Worm (Caenorhabditis elegans) whole organism, L2 larva: ENCODE data around the gene sri-61.
"Not testable (repeated sequence)": the region's sequence is repeated elsewhere in the genome, so short reads cannot be mapped to it uniquely, and the experiment has no call there.

ENCODE experiments used
- C34F6.9 ChIP-seq: fragments of 150-350 bp; optimal IDR thresholded peaks from 2 replicates; lab custom pipeline; 2014; ENCODE audit warnings: missing biosample characterization, missing genetic modification characterization
- F13H6.1 ChIP-seq: sonication (generic microtip); optimal IDR thresholded peaks from 2 replicates; lab custom pipeline; 2016; ENCODE audit warnings: missing genetic modification characterization, missing compliant biosample characterization
- R02D3.7 ChIP-seq: fragments of 150-350 bp; optimal IDR thresholded peaks from 2 replicates; lab custom pipeline; 2014; ENCODE audit warnings: missing biosample characterization, missing genetic modification characterization
- ZK546.5 ChIP-seq: sonication (generic microtip); optimal IDR thresholded peaks from 2 replicates; lab custom pipeline; 2017; ENCODE audit warnings: missing biosample characterization, missing genetic modification characterization
- alr-1 ChIP-seq: fragments of 150-350 bp; optimal IDR thresholded peaks from 2 replicates; lab custom pipeline; 2014; ENCODE audit warnings: missing biosample characterization, missing genetic modification characterization
- blmp-1 ChIP-seq: sonication (generic microtip); optimal IDR thresholded peaks from 2 replicates; lab custom pipeline; 2017; ENCODE audit warnings: missing genetic modification characterization, mild to moderate bottlenecking, missing compliant biosample characterization, antibody characterized with exemption, moderate library complexity; ENCODE audit not compliant: insufficient read depth
- ceh-82 ChIP-seq: fragments of 150-350 bp; optimal IDR thresholded peaks from 2 replicates; lab custom pipeline; 2014; ENCODE audit warnings: missing biosample characterization, missing genetic modification characterization
- egl-27 ChIP-seq: sonication (generic microtip); optimal IDR thresholded peaks from 3 replicates; lab custom pipeline; 2017; ENCODE audit warnings: missing biosample characterization, missing genetic modification reagents, missing genetic modification characterization
- elt-1 ChIP-seq: fragments of 150-350 bp; optimal IDR thresholded peaks from 2 replicates; lab custom pipeline; 2014; ENCODE audit warnings: missing biosample characterization, missing genetic modification characterization
- elt-3 ChIP-seq: sonication (generic microtip); optimal IDR thresholded peaks from 2 replicates; lab custom pipeline; 2017; ENCODE audit warnings: missing biosample characterization, missing genetic modification characterization
- fos-1 ChIP-seq: fragments of 150-350 bp; optimal IDR thresholded peaks from 2 replicates; lab custom pipeline; 2014; ENCODE audit warnings: missing biosample characterization, missing genetic modification characterization
- gmeb-1 ChIP-seq: fragments of 150-350 bp; optimal IDR thresholded peaks from 2 replicates; lab custom pipeline; 2014; ENCODE audit warnings: missing biosample characterization, missing genetic modification characterization
- lin-11 ChIP-seq: fragments of 150-350 bp; sonication (generic microtip); optimal IDR thresholded peaks from 2 replicates; lab custom pipeline; 2014; ENCODE audit warnings: missing biosample characterization, missing genetic modification characterization, inconsistent platforms, mixed read lengths
- lin-13 ChIP-seq: fragments of 150-350 bp; optimal IDR thresholded peaks from 2 replicates; lab custom pipeline; 2014; ENCODE audit warnings: missing biosample characterization, missing genetic modification reagents, missing genetic modification characterization
- lin-39 ChIP-seq: fragments of 150-350 bp; optimal IDR thresholded peaks from 2 replicates; lab custom pipeline; 2014; ENCODE audit warnings: missing biosample characterization, missing genetic modification reagents, missing genetic modification characterization
- mab-5 ChIP-seq: fragments of 150-350 bp; optimal IDR thresholded peaks from 2 replicates; lab custom pipeline; 2014; ENCODE audit warnings: missing biosample characterization, missing genetic modification characterization
- nhr-10 ChIP-seq: sonication (generic microtip); optimal IDR thresholded peaks from 2 replicates; lab custom pipeline; 2017; ENCODE audit warnings: missing biosample characterization, missing genetic modification characterization
- nhr-11 ChIP-seq: fragments of 150-350 bp; optimal IDR thresholded peaks from 2 replicates; lab custom pipeline; 2014; ENCODE audit warnings: missing biosample characterization, missing genetic modification characterization
- nhr-129 ChIP-seq: fragments of 150-350 bp; optimal IDR thresholded peaks from 2 replicates; lab custom pipeline; 2014; ENCODE audit warnings: missing biosample characterization, missing genetic modification characterization
- nhr-21 ChIP-seq: fragments of 150-350 bp; optimal IDR thresholded peaks from 2 replicates; lab custom pipeline; 2014; ENCODE audit warnings: missing biosample characterization, missing genetic modification characterization
- nhr-23 ChIP-seq: fragments of 150-350 bp; optimal IDR thresholded peaks from 2 replicates; lab custom pipeline; 2014; ENCODE audit warnings: missing biosample characterization, missing genetic modification reagents, missing genetic modification characterization
- nhr-25 ChIP-seq: fragments of 150-350 bp; sonication (generic microtip); optimal IDR thresholded peaks from 3 replicates; lab custom pipeline; 2014; ENCODE audit warnings: missing biosample characterization, missing genetic modification characterization
- nhr-6 ChIP-seq: fragments of 150-350 bp; optimal IDR thresholded peaks from 2 replicates; lab custom pipeline; 2014; ENCODE audit warnings: missing biosample characterization, missing genetic modification characterization
- nhr-77 ChIP-seq: fragments of 150-350 bp; optimal IDR thresholded peaks from 2 replicates; lab custom pipeline; 2014; ENCODE audit warnings: missing biosample characterization, missing genetic modification characterization
- sem-4 ChIP-seq: fragments of 150-350 bp; optimal IDR thresholded peaks from 2 replicates; lab custom pipeline; 2014; ENCODE audit warnings: missing biosample characterization, missing genetic modification reagents, missing genetic modification characterization
- skn-1 ChIP-seq: sonication (generic microtip); optimal IDR thresholded peaks from 2 replicates; lab custom pipeline; 2017; ENCODE audit warnings: missing biosample characterization, missing genetic modification characterization
- sma-9 ChIP-seq, 2 experiments: fragments of 150-350 bp in 1 of 2; sonication (generic microtip) in 1 of 2; optimal IDR thresholded peaks; 2 replicates each; lab custom pipeline; 2014 to 2016; ENCODE audit warnings: missing genetic modification characterization in 2 of 2, mild to moderate bottlenecking in 1 of 2, missing biosample characterization in 1 of 2, missing compliant biosample characterization in 1 of 2, missing genetic modification reagents in 1 of 2, moderate library complexity in 1 of 2
- snpc-4 ChIP-seq: fragments of 150-350 bp; optimal IDR thresholded peaks from 2 replicates; lab custom pipeline; 2014; ENCODE audit warnings: missing biosample characterization, missing genetic modification characterization
- unc-39 ChIP-seq: fragments of 150-350 bp; optimal IDR thresholded peaks from 2 replicates; lab custom pipeline; 2014; ENCODE audit warnings: missing biosample characterization, missing genetic modification characterization
- unc-55 ChIP-seq: fragments of 150-350 bp; sonication (generic microtip); optimal IDR thresholded peaks from 3 replicates; lab custom pipeline; 2014; ENCODE audit warnings: missing biosample characterization, missing genetic modification reagents, missing genetic modification characterization
- ztf-11 ChIP-seq: sonication (generic microtip); optimal IDR thresholded peaks from 2 replicates; lab custom pipeline; 2017; ENCODE audit warnings: missing biosample characterization, missing genetic modification characterization
- ztf-4 ChIP-seq: fragments of 150-350 bp; optimal IDR thresholded peaks from 2 replicates; lab custom pipeline; 2014; ENCODE audit warnings: missing biosample characterization, missing genetic modification characterization

Gene sri-61

ce11 chrII:2672320-2672719 lies 27.8 kb downstream of the sri-61 start, which contains the start of gene sri-57:
Gene sri-57 (minus strand): TSS chrII:2672420.
- TF ChIP-seq nhr-11, ztf-4, nhr-23 (tag; lab: Kevin White, UChicago): not testable (repeated sequence)

ce11 chrII:2665606-2666005 lies 34.5 kb downstream of the sri-61 start, which contains the start of gene F22E5.22:
Gene F22E5.22 (plus strand): TSS chrII:2665906.
- TF ChIP-seq ZK546.5 (no peak), ceh-82 (no peak), elt-1 (tag; lab: Kevin White, UChicago) (no peak), lin-13 (GFP tag; lab: Kevin White, UChicago) (no peak), nhr-6 (tag; lab: Kevin White, UChicago) (no peak), lin-11 (tag; lab: Kevin White, UChicago) (no peak), fos-1 (tag; lab: Kevin White, UChicago) (no peak), lin-39 (tag; lab: Kevin White, UChicago) (no peak), mab-5 (no peak), F13H6.1 (tag; lab: Kevin White, UChicago) (no peak), gmeb-1 (no peak), alr-1 (tag; lab: Kevin White, UChicago) (no peak), skn-1 (tag; lab: Kevin White, UChicago) (no peak), ztf-11 (no peak), R02D3.7 (no peak)
- TF ChIP-seq, all 48 proteins: peak for 0

DNA sequence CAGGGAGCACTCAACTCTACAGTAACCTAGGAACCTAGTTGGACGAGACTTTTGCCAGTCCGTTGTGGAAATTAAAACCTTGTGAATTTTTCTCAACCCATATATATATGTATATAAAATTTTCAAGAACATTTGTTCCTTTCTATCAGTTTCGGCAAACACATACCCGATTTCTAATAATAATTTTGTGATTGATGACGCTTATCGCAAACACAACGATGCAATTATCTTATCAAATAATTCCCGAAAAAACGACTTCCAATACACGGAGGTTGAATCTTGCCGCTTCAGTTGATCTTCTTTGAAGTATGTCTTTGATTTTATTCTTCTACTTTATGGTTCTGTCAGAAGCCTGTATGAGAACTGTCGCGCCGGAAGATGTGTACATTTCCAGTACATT lies 35.0 kb downstream of the sri-61 start, which contains the start of gene F22E5.2:
TSS of gene F22E5.2 (plus strand) at position 301 of the 400 bp plus-strand sequence.
- not testable (repeated sequence) for TF ChIP-seq nhr-21 (tag; lab: Kevin White, UChicago); skn-1 (tag; lab: Kevin White, UChicago); ztf-11

ce11 chrII:2659364-2659763 lies 40.8 kb downstream of the sri-61 start, which contains the start of gene gcy-21:
Gene gcy-21 (plus strand): TSS chrII:2659664.
- TF ChIP-seq nhr-129 (tag; lab: Kevin White, UChicago): no peak
- no peak for TF ChIP-seq nhr-6 (tag; lab: Kevin White, UChicago)
- TF ChIP-seq nhr-25 (tag; lab: Kevin White, UChicago): no peak
- TF ChIP-seq ztf-11: no peak
- TF ChIP-seq ceh-82: no peak
- TF ChIP-seq egl-27: no peak
- no peak for TF ChIP-seq F13H6.1 (tag; lab: Kevin White, UChicago)
- no peak for TF ChIP-seq lin-13 (GFP tag; lab: Kevin White, UChicago)
- TF ChIP-seq nhr-10 (tag; lab: Kevin White, UChicago): no peak
- no peak for TF ChIP-seq C34F6.9 (tag; lab: Kevin White, UChicago)
- no peak for TF ChIP-seq elt-3 (tag; lab: Kevin White, UChicago)
- TF ChIP-seq lin-11 (tag; lab: Kevin White, UChicago): no peak
- no peak for TF ChIP-seq mab-5
- no peak for TF ChIP-seq unc-39 (tag; lab: Kevin White, UChicago)

- TF ChIP-seq egl-27 (no peak), sem-4 (no peak), nhr-11 (tag; lab: Kevin White, UChicago) (no peak), nhr-129 (tag; lab: Kevin White, UChicago) (no peak), unc-55 (GFP tag; lab: Kevin White, UChicago) (no peak), ZK546.5 (no peak)
Measured at ce11 chrII:2656606-2657005, 43.5 kb downstream of the sri-61 start, which contains the start of gene sri-47. Gene sri-47 (plus strand): TSS chrII:2656906.

DNA sequence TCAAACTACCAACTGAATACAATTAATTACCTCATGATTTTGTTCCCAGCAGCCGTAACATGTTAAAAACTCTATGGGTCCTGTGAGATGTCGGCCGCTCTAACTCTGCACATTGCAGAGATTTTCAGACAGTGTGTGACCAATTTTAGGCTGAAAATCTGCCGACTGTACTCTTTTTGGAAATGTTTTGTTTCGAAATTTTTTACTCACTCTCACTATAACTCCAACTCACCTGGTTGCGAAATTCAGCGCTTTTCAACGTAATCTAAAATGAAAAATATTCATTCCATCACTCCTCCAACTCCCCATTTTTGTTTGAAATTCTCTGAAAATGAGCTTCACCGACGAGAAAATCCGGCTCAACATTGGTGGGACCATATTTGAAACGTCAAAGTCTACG lies 50.6 kb downstream of the sri-61 start, which contains the start of the genes F22E5.13 and F22E5.6:
TSS of gene F22E5.13 (minus strand) at position 101 of the 400 bp plus-strand sequence.
TSS of gene F22E5.6 (plus strand) at position 297 of the 400 bp plus-strand sequence.
- TF ChIP-seq sma-9 (GFP tag; optimal IDR thresholded peaks at IDR 0.05; lab: Kevin White, UChicago): no peak
- no peak for TF ChIP-seq sma-9 (tag; optimal IDR thresholded peaks at IDR 0.05; lab: Kevin White, UChicago)
- no peak for TF ChIP-seq nhr-77 (tag; lab: Kevin White, UChicago)
- no peak for TF ChIP-seq snpc-4 (tag; lab: Kevin White, UChicago)
- TF ChIP-seq blmp-1 (tag; lab: Kevin White, UChicago): no peak
- no peak for TF ChIP-seq ztf-11
- TF ChIP-seq, all 48 proteins: peak for 0
